Worm (Caenorhabditis elegans) whole organism, young adult: ENCODE measurements around the gene srbc-54.

Experiments
- ama-1 ChIP-seq, 3 experiments: fragments of 150-350 bp in 1 of 3; sonication (generic microtip) in 2 of 3; optimal IDR thresholded peaks; 2 replicates each; lab custom pipeline; 2014 to 2018; ENCODE audit warnings: missing biosample characterization in 2 of 3, missing genetic modification characterization in 2 of 3, missing genetic modification reagents in 2 of 3
- dpl-1 ChIP-seq: fragments of 150-350 bp; optimal IDR thresholded peaks from 2 replicates; lab custom pipeline; 2014; ENCODE audit warnings: missing biosample characterization, missing genetic modification reagents, missing genetic modification characterization
- ets-4 ChIP-seq: fragments of 200-800 bp; sonication (Bioruptor generic); optimal IDR thresholded peaks from 2 replicates; lab custom pipeline; 2018; ENCODE audit warnings: mild to moderate bottlenecking, missing genetic modification characterization, missing compliant biosample characterization
- nfya-2 ChIP-seq: fragments of 200-800 bp; sonication (Bioruptor generic); IDR thresholded peaks from 2 replicates; pipeline ENCODE4 v1.3.6; 2022; ENCODE audit warnings: missing genetic modification reagents, missing genetic modification characterization, missing compliant biosample characterization
- nfyb-1 ChIP-seq: fragments of 200-800 bp; sonication (Bioruptor generic); IDR thresholded peaks from 2 replicates; pipeline ENCODE4 v1.3.6; 2022; ENCODE audit warnings: missing genetic modification reagents, missing genetic modification characterization, missing compliant biosample characterization
- pha-4 ChIP-seq: fragments of 150-350 bp; sonication (generic microtip); optimal IDR thresholded peaks from 2 replicates; lab custom pipeline; 2014; ENCODE audit warnings: missing biosample characterization, missing genetic modification reagents, missing genetic modification characterization
- unc-62 ChIP-seq: fragments of 150-350 bp; optimal IDR thresholded peaks from 2 replicates; lab custom pipeline; 2014; ENCODE audit warnings: missing biosample characterization, missing genetic modification reagents, missing genetic modification characterization

ce11 chrV:15880705-15881104, 47.2 kb upstream of the srbc-54 start:
- TF ChIP-seq ama-1 (optimal IDR thresholded peaks at IDR 0.05; lab: Kevin White, UChicago) (no peak), ama-1 (GFP tag; optimal IDR thresholded peaks at IDR 0.05; lab: Kevin White, UChicago) (no peak), ets-4 (GFP tag; lab: Kevin White, UChicago) (no peak), unc-62 (GFP tag; lab: Kevin White, UChicago) (no peak), dpl-1 (GFP tag; lab: Kevin White, UChicago) (no peak), nfyb-1 (GFP tag; lab: Robert Waterston, UW) (peak; percentile 60; the same call in 1 of the 2 replicates), pha-4 (tag; lab: Kevin White, UChicago) (peak; percentile 52), nfya-2 (GFP tag; lab: Robert Waterston, UW) (no peak)
